Fruit fly (Drosophila melanogaster) whole organism, embryonic: ENCODE measurements around the gene CG12516.

Source experiments
- Blimp-1 ChIP-seq: fragments of 200-800 bp; sonication (Bioruptor generic); optimal IDR thresholded peaks from 3 replicates; lab custom pipeline; 2018; ENCODE audit warnings: missing biosample characterization, missing genetic modification characterization, mild to moderate bottlenecking, moderate library complexity, missing genetic modification reagents
- CG10321 ChIP-seq: fragments of 200-800 bp; sonication (Bioruptor generic); IDR thresholded peaks from 2 replicates; pipeline ENCODE4 v1.3.6; 2022; ENCODE audit warnings: missing biosample characterization, missing genetic modification characterization
- CG11085 ChIP-seq: fragments of 200-800 bp; sonication (Bioruptor generic); IDR thresholded peaks from 2 replicates; pipeline ENCODE4 v1.3.6; 2022; ENCODE audit warnings: missing biosample characterization, missing genetic modification characterization
- CG11247 ChIP-seq: fragments of 200-800 bp; sonication (Bioruptor generic); IDR thresholded peaks from 2 replicates; pipeline ENCODE4 v1.3.6; 2022; ENCODE audit warnings: missing biosample characterization, missing genetic modification characterization
- CG1603 ChIP-seq: fragments of 200-800 bp; sonication (Bioruptor generic); optimal IDR thresholded peaks from 2 replicates; lab custom pipeline; 2019; ENCODE audit warnings: missing biosample characterization, mild to moderate bottlenecking, missing genetic modification characterization, moderate library complexity
- CG17568 ChIP-seq: fragments of 200-800 bp; sonication (Bioruptor generic); optimal IDR thresholded peaks from 2 replicates; lab custom pipeline; 2018; ENCODE audit warnings: missing biosample characterization, mild to moderate bottlenecking, missing genetic modification characterization, moderate library complexity
- CG17612 ChIP-seq: fragments of 200-800 bp; sonication (Bioruptor generic); IDR thresholded peaks from 2 replicates; pipeline ENCODE4 v1.3.6; 2022; ENCODE audit warnings: missing biosample characterization, missing genetic modification characterization
- CG2202 ChIP-seq: fragments of 200-800 bp; sonication (Bioruptor generic); optimal IDR thresholded peaks from 2 replicates; lab custom pipeline; 2018; ENCODE audit warnings: missing biosample characterization, mild to moderate bottlenecking, missing genetic modification characterization
- CG30431 ChIP-seq: fragments of 200-800 bp; sonication (Bioruptor generic); optimal IDR thresholded peaks from 2 replicates; lab custom pipeline; 2017; ENCODE audit warnings: missing biosample characterization, missing genetic modification characterization
- CG31224 ChIP-seq: fragments of 200-800 bp; sonication (Bioruptor generic); IDR thresholded peaks from 2 replicates; pipeline ENCODE4 v1.3.6; 2022; ENCODE audit warnings: missing biosample characterization, missing genetic modification characterization
- CG31441 ChIP-seq: fragments of 200-800 bp; sonication (Bioruptor generic); IDR thresholded peaks from 2 replicates; pipeline ENCODE4 v1.3.6; 2022; ENCODE audit warnings: missing biosample characterization, missing genetic modification characterization
- CG3281 ChIP-seq: fragments of 200-800 bp; sonication (Bioruptor generic); optimal IDR thresholded peaks from 3 replicates; lab custom pipeline; 2017; ENCODE audit warnings: missing biosample characterization, mild to moderate bottlenecking, missing genetic modification characterization
- CG3726 ChIP-seq: fragments of 200-800 bp; sonication (Bioruptor generic); IDR thresholded peaks from 3 replicates; pipeline ENCODE4, ENCODE4 v1.3.6; 2022; ENCODE audit warnings: missing biosample characterization, missing genetic modification characterization
- CG6683 ChIP-seq: fragments of 200-800 bp; sonication (Bioruptor generic); optimal IDR thresholded peaks from 2 replicates; lab custom pipeline; 2017; ENCODE audit warnings: missing biosample characterization, mild to moderate bottlenecking, missing genetic modification characterization, missing genetic modification reagents
- CG7372 ChIP-seq: fragments of 200-800 bp; sonication (Bioruptor generic); IDR thresholded peaks from 2 replicates; pipeline ENCODE4 v1.3.6; 2022; ENCODE audit warnings: missing biosample characterization, missing genetic modification characterization
- CG8359 ChIP-seq: fragments of 200-800 bp; sonication (Bioruptor generic); optimal IDR thresholded peaks from 2 replicates; lab custom pipeline; 2017; ENCODE audit warnings: missing biosample characterization, mild to moderate bottlenecking, missing genetic modification characterization, borderline replicate concordance
- CG8478 ChIP-seq: fragments of >200 bp; optimal IDR thresholded peaks from 2 replicates; lab custom pipeline; 2018
- CG9437 ChIP-seq: fragments of 200-800 bp; sonication (Bioruptor generic); optimal IDR thresholded peaks from 2 replicates; lab custom pipeline; 2018; ENCODE audit warnings: missing biosample characterization, mild to moderate bottlenecking, missing genetic modification characterization
- CG9797 ChIP-seq: fragments of 200-800 bp; sonication (Bioruptor generic); optimal IDR thresholded peaks from 3 replicates; lab custom pipeline; 2018; ENCODE audit warnings: missing biosample characterization, mild to moderate bottlenecking, missing genetic modification characterization
- CHES-1-like ChIP-seq: fragments of 200-800 bp; sonication (Bioruptor generic); optimal IDR thresholded peaks from 2 replicates; lab custom pipeline; 2016; ENCODE audit warnings: missing biosample characterization, missing genetic modification characterization
- CrebB ChIP-seq: fragments of 200-800 bp; sonication (Bioruptor generic); optimal IDR thresholded peaks from 3 replicates; lab custom pipeline; 2018; ENCODE audit warnings: missing biosample characterization, mild to moderate bottlenecking, missing genetic modification characterization
- Dad ChIP-seq: fragments of 200-800 bp; sonication (Bioruptor generic); optimal IDR thresholded peaks from 3 replicates; lab custom pipeline; 2016; ENCODE audit warnings: missing biosample characterization, missing genetic modification characterization
- Fer2 ChIP-seq: fragments of 200-800 bp; sonication (Bioruptor generic); optimal IDR thresholded peaks from 2 replicates; lab custom pipeline; 2018; ENCODE audit warnings: missing biosample characterization, mild to moderate bottlenecking, missing genetic modification characterization, moderate library complexity
- HmgD ChIP-seq: fragments of 200-800 bp; sonication (Bioruptor generic); optimal IDR thresholded peaks from 3 replicates; lab custom pipeline; 2016; ENCODE audit warnings: missing biosample characterization, missing genetic modification characterization
- Hmr ChIP-seq: fragments of 200-800 bp; sonication (Bioruptor generic); optimal IDR thresholded peaks from 3 replicates; lab custom pipeline; 2017; ENCODE audit warnings: mild to moderate bottlenecking, missing biosample characterization, missing genetic modification reagents, missing genetic modification characterization
- Hr39 ChIP-seq: fragments of >200 bp; optimal IDR thresholded peaks from 2 replicates; lab custom pipeline; 2017
- Kr ChIP-seq: fragments of 200-800 bp; sonication (Bioruptor generic); optimal IDR thresholded peaks from 2 replicates; lab custom pipeline; 2017; ENCODE audit warnings: missing biosample characterization, mild to moderate bottlenecking, missing genetic modification characterization
- Lim3 ChIP-seq: fragments of 200-800 bp; sonication (Bioruptor generic); IDR thresholded peaks from 2 replicates; pipeline ENCODE4 v1.3.6; 2022; ENCODE audit warnings: missing biosample characterization, missing genetic modification characterization
- Lpt ChIP-seq: fragments of >200 bp; optimal IDR thresholded peaks from 2 replicates; lab custom pipeline; 2018; ENCODE audit warnings: missing biosample characterization, missing genetic modification characterization
- Meics ChIP-seq: fragments of 200-800 bp; sonication (Bioruptor generic); optimal IDR thresholded peaks from 2 replicates; lab custom pipeline; 2017; ENCODE audit warnings: missing biosample characterization, mild to moderate bottlenecking, missing genetic modification characterization
- NfI ChIP-seq: fragments of 200-800 bp; sonication (Bioruptor generic); optimal IDR thresholded peaks from 3 replicates; lab custom pipeline; 2018; ENCODE audit warnings: missing biosample characterization, mild to moderate bottlenecking, missing genetic modification characterization, moderate library complexity
- Optix ChIP-seq: fragments of 200-800 bp; sonication (Bioruptor generic); IDR thresholded peaks from 3 replicates; pipeline ENCODE4 v1.3.6; 2022; ENCODE audit warnings: missing biosample characterization, missing genetic modification characterization
- Sin3A ChIP-seq: fragments of >200 bp; optimal IDR thresholded peaks from 2 replicates; lab custom pipeline; 2018
- amos ChIP-seq: fragments of 200-800 bp; sonication (Bioruptor generic); IDR thresholded peaks from 2 replicates; pipeline ENCODE4 v1.3.6; 2022; ENCODE audit warnings: missing biosample characterization, missing genetic modification characterization; ENCODE audit not compliant: partially characterized antibody
- ap ChIP-seq: fragments of 200-800 bp; sonication (Bioruptor generic); IDR thresholded peaks from 2 replicates; pipeline ENCODE4 v1.3.6; 2022; ENCODE audit warnings: missing biosample characterization, missing genetic modification characterization
- cg ChIP-seq: fragments of 200-800 bp; sonication (Bioruptor generic); optimal IDR thresholded peaks from 3 replicates; lab custom pipeline; 2019; ENCODE audit warnings: missing biosample characterization, mild to moderate bottlenecking, missing genetic modification characterization, moderate library complexity
- chinmo ChIP-seq: fragments of 200-800 bp; sonication (Bioruptor generic); IDR thresholded peaks from 4 replicates; pipeline ENCODE4 v1.3.6; 2022; ENCODE audit warnings: missing biosample characterization, missing genetic modification characterization; ENCODE audit not compliant: partially characterized antibody
- dmrt11E ChIP-seq: fragments of 200-800 bp; sonication (Bioruptor generic); optimal IDR thresholded peaks from 3 replicates; lab custom pipeline; 2018; ENCODE audit warnings: missing biosample characterization, mild to moderate bottlenecking, missing genetic modification characterization, moderate library complexity
- gem ChIP-seq: fragments of 200-800 bp; sonication (Bioruptor generic); optimal IDR thresholded peaks from 2 replicates; lab custom pipeline; 2019; ENCODE audit warnings: missing biosample characterization, mild to moderate bottlenecking, missing genetic modification characterization, moderate library complexity
- hbn ChIP-seq: fragments of 200-800 bp; sonication (Bioruptor generic); IDR thresholded peaks from 2 replicates; pipeline ENCODE4 v1.3.6; 2022; ENCODE audit warnings: missing biosample characterization, missing genetic modification characterization; ENCODE audit not compliant: partially characterized antibody
- hkb ChIP-seq, 2 experiments: fragments of 200-800 bp in 1 of 2; fragments of >200 bp in 1 of 2; sonication (Bioruptor generic) in 1 of 2; IDR thresholded peaks in 1 of 2; optimal IDR thresholded peaks in 1 of 2; 2 replicates each; pipeline versions ENCODE4 v1.3.6 to Lab custom; 2017 to 2022; ENCODE audit warnings: missing biosample characterization in 1 of 2, missing genetic modification characterization in 1 of 2
- nerfin-1 ChIP-seq: fragments of 200-800 bp; sonication (Bioruptor generic); optimal IDR thresholded peaks from 3 replicates; lab custom pipeline; 2019; ENCODE audit warnings: missing biosample characterization, mild to moderate bottlenecking, missing genetic modification characterization, moderate library complexity
- p53 ChIP-seq: fragments of 200-800 bp; sonication (Bioruptor generic); optimal IDR thresholded peaks from 2 replicates; lab custom pipeline; 2016; ENCODE audit warnings: missing biosample characterization, missing genetic modification characterization
- prd ChIP-seq, 3 experiments: fragments of >200 bp in 2 of 3; fragments of 200-800 bp in 1 of 3; sonication (Bioruptor generic) in 1 of 3; optimal IDR thresholded peaks in 2 of 3; IDR thresholded peaks in 1 of 3; 2 replicates in 2 of 3; 3 replicates in 1 of 3; pipeline versions ENCODE4 v1.3.6 to Lab custom; 2017 to 2022; ENCODE audit warnings: missing biosample characterization in 1 of 3, missing genetic modification characterization in 1 of 3
- sc ChIP-seq, 3 experiments: fragments of >200 bp in 2 of 3; fragments of 200-800 bp in 1 of 3; sonication (Bioruptor generic) in 1 of 3; optimal IDR thresholded peaks; 2 replicates in 2 of 3; 3 replicates in 1 of 3; lab custom pipeline; 2017; ENCODE audit warnings: mild to moderate bottlenecking in 1 of 3, missing biosample characterization in 1 of 3, missing genetic modification characterization in 1 of 3, missing genetic modification reagents in 1 of 3
- sens ChIP-seq: fragments of 200-800 bp; sonication (Bioruptor generic); peaks from one replicate; lab custom pipeline; 2016; ENCODE audit warnings: missing biosample characterization, missing genetic modification characterization
- sob ChIP-seq: fragments of 200-800 bp; sonication (Bioruptor generic); IDR thresholded peaks from 2 replicates; pipeline ENCODE4 v1.3.6; 2022; ENCODE audit warnings: missing biosample characterization, missing genetic modification characterization
- stc ChIP-seq: fragments of 200-800 bp; sonication (Bioruptor generic); IDR thresholded peaks from 2 replicates; pipeline ENCODE4 v1.3.6; 2022; ENCODE audit warnings: missing biosample characterization, missing genetic modification characterization
- unc-4 ChIP-seq: fragments of 200-800 bp; sonication (Bioruptor generic); IDR thresholded peaks from 2 replicates; pipeline ENCODE4 v1.3.6; 2022; ENCODE audit warnings: missing biosample characterization, missing genetic modification characterization; ENCODE audit not compliant: partially characterized antibody

CG12516 gene

DNA sequence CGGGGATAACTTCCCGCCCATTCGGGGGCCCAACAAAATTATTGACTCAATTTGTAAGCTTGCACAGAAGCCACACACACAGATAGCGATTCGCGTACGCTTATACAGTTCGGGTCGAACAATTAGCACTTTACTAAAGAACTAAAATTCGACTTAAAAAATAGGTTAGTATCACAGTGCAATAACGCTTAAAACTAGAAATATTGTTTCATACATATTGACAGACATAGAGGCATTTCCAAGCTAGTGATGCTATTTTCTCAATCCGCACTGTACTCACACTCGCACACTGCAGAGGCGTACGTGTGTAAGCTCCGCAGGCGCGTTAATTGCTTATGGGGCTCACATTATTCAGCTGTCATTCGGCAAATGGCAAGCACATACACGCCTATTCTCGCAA lies 6.9 kb downstream of the CG12516 start (continued):
- TF ChIP-seq Dad (GFP tag; lab: Kevin White, UChicago) (no peak), sens (GFP tag; lab: Kevin White, UChicago) (peak; percentile 69), CG31441 (GFP tag; lab: Robert Waterston, UW) (no peak), CrebB (tag; lab: Kevin White, UChicago) (no peak), CG7372 (no peak), CG3281 (GFP tag; lab: Kevin White, UChicago) (peak; percentile 25), CHES-1-like (GFP tag; lab: Kevin White, UChicago) (no peak), CG8359 (GFP tag; lab: Kevin White, UChicago) (no peak), CG11085 (GFP tag; lab: Robert Waterston, UW) (no peak), sob (GFP tag; lab: Robert Waterston, UW) (peak; percentile 46; the same call in 1 of the 2 replicates), gem (peak; percentile 33), Blimp-1 (GFP tag; lab: Kevin White, UChicago) (no peak), CG11247 (GFP tag; lab: Robert Waterston, UW) (0 out of 2 replicates have a peak, but pooled peaks have one; percentile 23), Fer2 (tag; lab: Kevin White, UChicago) (no peak), Hr39 (lab: Kevin White, UChicago) (no peak), CG17568 (GFP tag; lab: Kevin White, UChicago) (no peak), HmgD (GFP tag; lab: Kevin White, UChicago) (no peak), Lim3 (GFP tag; lab: Robert Waterston, UW) (no peak), CG10321 (GFP tag; lab: Robert Waterston, UW) (no peak), ap (GFP tag; lab: Robert Waterston, UW) (no peak), hkb (optimal IDR thresholded peaks at IDR 0.05; lab: Kevin White, UChicago) (no peak), hkb (GFP tag; IDR thresholded peaks at IDR 0.05; lab: Robert Waterston, UW) (no peak; the same call in 1 of the 2 replicates), CG30431 (no peak), p53 (GFP tag; lab: Kevin White, UChicago) (no peak), NfI (peak; percentile 6), CG31224 (GFP tag; lab: Robert Waterston, UW) (no peak), CG1603 (tag; lab: Kevin White, UChicago) (peak; percentile 27), Optix (GFP tag; lab: Robert Waterston, UW) (0 out of 3 replicates have a peak, but pooled peaks have one; percentile 33), hbn (GFP tag; lab: Robert Waterston, UW) (no peak), cg (GFP tag; lab: Kevin White, UChicago) (no peak), CG6683 (GFP tag; lab: Kevin White, UChicago) (no peak), sc (optimal IDR thresholded peaks at IDR 0.05; lab: Kevin White, UChicago) (no peak), sc (GFP tag; optimal IDR thresholded peaks at IDR 0.05; lab: Kevin White, UChicago) (no peak), nerfin-1 (no peak), CG9797 (GFP tag; lab: Kevin White, UChicago) (no peak), Sin3A (lab: Kevin White, UChicago) (no peak), CG9437 (GFP tag; lab: Kevin White, UChicago) (no peak), Lpt (GFP tag; lab: Kevin White, UChicago) (no peak), Hmr (GFP tag; lab: Kevin White, UChicago) (peak; percentile 58), dmrt11E (tag; lab: Kevin White, UChicago) (no peak), CG3726 (GFP tag; lab: Robert Waterston, UW) (no peak), unc-4 (GFP tag; lab: Robert Waterston, UW) (no peak), CG17612 (GFP tag; lab: Robert Waterston, UW) (no peak), stc (no peak), CG2202 (tag; lab: Kevin White, UChicago) (no peak), chinmo (GFP tag; lab: Robert Waterston, UW) (no peak), Meics (GFP tag; lab: Kevin White, UChicago) (peak; percentile 46), CG8478 (lab: Kevin White, UChicago) (no peak), Kr (GFP tag; lab: Kevin White, UChicago) (no peak), prd (optimal IDR thresholded peaks at IDR 0.05; lab: Kevin White, UChicago) (no peak), prd (GFP tag; IDR thresholded peaks at IDR 0.05; lab: Robert Waterston, UW) (0 out of 3 replicates have a peak, but pooled peaks have one; percentile 21), amos (no peak)
